Fruit fly (Drosophila melanogaster): ENCODE results near the gene CG12224.

dm6 chr3R:11977336-11977678 lies 4.6 kb downstream of the CG12224 start:
- no peak for TF ChIP-seq Myc (optimal IDR thresholded peaks at IDR 0.05)
- no peak for TF ChIP-seq Sin3A (optimal IDR thresholded peaks at IDR 0.05)
- TF ChIP-seq insv (optimal IDR thresholded peaks at IDR 0.05): no peak
- no peak for TF ChIP-seq ttk (optimal IDR thresholded peaks at IDR 0.05)

Measured in Kc167 (cell line).